Fruit fly (Drosophila melanogaster) whole organism, embryonic: ENCODE data around the gene vas.

Source experiments
- Ada2b ChIP-seq: fragments of 200-800 bp; sonication (Bioruptor generic); IDR thresholded peaks from 2 replicates; pipeline ENCODE4 v1.3.6; 2022; ENCODE audit warnings: missing biosample characterization, missing genetic modification characterization
- Awh ChIP-seq: fragments of 200-800 bp; sonication (Bioruptor generic); IDR thresholded peaks from 2 replicates; pipeline ENCODE4, ENCODE4 v1.3.6; 2022; ENCODE audit warnings: missing biosample characterization, missing genetic modification characterization
- CG10565 ChIP-seq: fragments of 200-800 bp; sonication (Bioruptor generic); optimal IDR thresholded peaks from 3 replicates; lab custom pipeline; 2016; ENCODE audit warnings: missing biosample characterization, mild to moderate bottlenecking, missing genetic modification characterization
- CG10654 ChIP-seq: fragments of 200-800 bp; sonication (Bioruptor generic); optimal IDR thresholded peaks from 2 replicates; lab custom pipeline; 2016; ENCODE audit warnings: missing biosample characterization, missing genetic modification characterization
- CG10979 ChIP-seq: fragments of 200-800 bp; sonication (Bioruptor generic); optimal IDR thresholded peaks from 2 replicates; lab custom pipeline; 2018; ENCODE audit warnings: missing biosample characterization, mild to moderate bottlenecking, missing genetic modification characterization, moderate library complexity
- CG12104 ChIP-seq: fragments of 200-800 bp; sonication (Bioruptor generic); optimal IDR thresholded peaks from 3 replicates; lab custom pipeline; 2016; ENCODE audit warnings: missing biosample characterization, missing genetic modification characterization
- CG15479 ChIP-seq: fragments of 200-800 bp; sonication (Bioruptor generic); optimal IDR thresholded peaks from 3 replicates; lab custom pipeline; 2019; ENCODE audit warnings: missing biosample characterization, mild to moderate bottlenecking, missing genetic modification characterization, moderate library complexity
- CG16863 ChIP-seq: fragments of 200-800 bp; sonication (Bioruptor generic); optimal IDR thresholded peaks from 3 replicates; lab custom pipeline; 2016; ENCODE audit warnings: missing biosample characterization, missing genetic modification characterization
- CG1832 ChIP-seq: fragments of 200-800 bp; sonication (Bioruptor generic); optimal IDR thresholded peaks from 2 replicates; lab custom pipeline; 2017; ENCODE audit warnings: missing biosample characterization, mild to moderate bottlenecking, missing genetic modification characterization, inconsistent platforms
- CG18476 ChIP-seq: fragments of 200-800 bp; sonication (Bioruptor generic); optimal IDR thresholded peaks from 2 replicates; lab custom pipeline; 2016; ENCODE audit warnings: missing biosample characterization, mild to moderate bottlenecking, missing genetic modification characterization
- CG2129 ChIP-seq: fragments of 200-800 bp; sonication (Bioruptor generic); IDR thresholded peaks from 2 replicates; pipeline ENCODE4 v1.3.6; 2022; ENCODE audit warnings: missing biosample characterization, missing genetic modification characterization; ENCODE audit not compliant: partially characterized antibody
- CG2712 ChIP-seq: fragments of 200-800 bp; optimal IDR thresholded peaks from 3 replicates; lab custom pipeline; 2019; ENCODE audit warnings: missing biosample characterization, mild to moderate bottlenecking, missing genetic modification characterization, moderate library complexity
- CG31224 ChIP-seq: fragments of 200-800 bp; sonication (Bioruptor generic); IDR thresholded peaks from 2 replicates; pipeline ENCODE4 v1.3.6; 2022; ENCODE audit warnings: missing biosample characterization, missing genetic modification characterization
- CG3163 ChIP-seq: fragments of 200-800 bp; sonication (Bioruptor generic); optimal IDR thresholded peaks from 3 replicates; lab custom pipeline; 2016; ENCODE audit warnings: missing biosample characterization, missing genetic modification characterization
- CG33213 ChIP-seq: fragments of 200-800 bp; sonication (Bioruptor generic); optimal IDR thresholded peaks from 3 replicates; lab custom pipeline; 2016; ENCODE audit warnings: missing biosample characterization, missing genetic modification characterization
- CG34422 ChIP-seq: fragments of 200-800 bp; sonication (Bioruptor generic); IDR thresholded peaks from 3 replicates; pipeline ENCODE4 v1.3.6; 2022; ENCODE audit warnings: missing biosample characterization, missing genetic modification characterization
- CG6689 ChIP-seq: fragments of 200-800 bp; sonication (Bioruptor generic); IDR thresholded peaks from 2 replicates; pipeline ENCODE4 v1.3.6; 2022; ENCODE audit warnings: missing biosample characterization, missing genetic modification characterization
- CG8478 ChIP-seq: fragments of >200 bp; optimal IDR thresholded peaks from 2 replicates; lab custom pipeline; 2018
- Camta ChIP-seq: fragments of 200-800 bp; sonication (Bioruptor generic); optimal IDR thresholded peaks from 2 replicates; lab custom pipeline; 2016; ENCODE audit warnings: missing biosample characterization, missing genetic modification characterization
- Chrac-16 ChIP-seq: fragments of 200-800 bp; sonication (Bioruptor generic); optimal IDR thresholded peaks from 3 replicates; lab custom pipeline; 2016; ENCODE audit warnings: missing biosample characterization, missing genetic modification characterization
- Dip3 ChIP-seq: fragments of 200-800 bp; sonication (Bioruptor generic); optimal IDR thresholded peaks from 3 replicates; lab custom pipeline; 2016; ENCODE audit warnings: missing biosample characterization, missing genetic modification characterization
- Fer3 ChIP-seq: fragments of 200-800 bp; sonication (Bioruptor generic); optimal IDR thresholded peaks from 2 replicates; lab custom pipeline; 2018; ENCODE audit warnings: missing biosample characterization, mild to moderate bottlenecking, missing genetic modification characterization, moderate library complexity
- Hr3 ChIP-seq: fragments of 200-800 bp; sonication (Bioruptor generic); optimal IDR thresholded peaks from 3 replicates; lab custom pipeline; 2016; ENCODE audit warnings: missing biosample characterization, missing genetic modification characterization
- Mes4 ChIP-seq: fragments of 200-800 bp; sonication (Bioruptor generic); optimal IDR thresholded peaks from 2 replicates; lab custom pipeline; 2016; ENCODE audit warnings: missing biosample characterization, missing genetic modification characterization
- NFAT ChIP-seq: fragments of 200-800 bp; sonication (Bioruptor generic); IDR thresholded peaks from 2 replicates; pipeline ENCODE4 v1.3.6; 2022; ENCODE audit warnings: missing biosample characterization, missing genetic modification characterization
- PHDP ChIP-seq: fragments of 200-800 bp; sonication (Bioruptor generic); optimal IDR thresholded peaks from 3 replicates; lab custom pipeline; 2018; ENCODE audit warnings: missing biosample characterization, mild to moderate bottlenecking, missing genetic modification characterization, moderate library complexity
- Pdp1 ChIP-seq, 2 experiments: fragments of 200-800 bp; sonication (Bioruptor generic); optimal IDR thresholded peaks; 3 replicates each; lab custom pipeline; 2016; ENCODE audit warnings: missing biosample characterization in 2 of 2, missing genetic modification characterization in 2 of 2, mild to moderate bottlenecking in 1 of 2, moderate library complexity in 1 of 2
- Ravus ChIP-seq: fragments of 200-800 bp; sonication (Bioruptor generic); IDR thresholded peaks from 2 replicates; pipeline ENCODE4 v1.3.6; 2022; ENCODE audit warnings: missing biosample characterization, missing genetic modification characterization
- Scr ChIP-seq: fragments of 200-800 bp; sonication (Bioruptor generic); IDR thresholded peaks from 2 replicates; pipeline ENCODE4 v1.3.6; 2022; ENCODE audit warnings: missing biosample characterization, missing genetic modification characterization; ENCODE audit not compliant: partially characterized antibody
- Sox100B ChIP-seq: fragments of 200-800 bp; sonication (Bioruptor generic); optimal IDR thresholded peaks from 3 replicates; lab custom pipeline; 2018; ENCODE audit warnings: missing biosample characterization, mild to moderate bottlenecking, missing genetic modification characterization
- Sry-β ChIP-seq: fragments of 200-800 bp; sonication (Bioruptor generic); optimal IDR thresholded peaks from 2 replicates; lab custom pipeline; 2018; ENCODE audit warnings: missing biosample characterization, mild to moderate bottlenecking, missing genetic modification characterization, moderate library complexity
- Sry-δ ChIP-seq: fragments of 200-800 bp; sonication (Bioruptor generic); optimal IDR thresholded peaks from 2 replicates; lab custom pipeline; 2016; ENCODE audit warnings: missing biosample characterization, missing genetic modification characterization
- Stat92E ChIP-seq, 3 experiments: fragments of >200 bp in 2 of 3; fragments of 200-800 bp in 1 of 3; sonication (Bioruptor generic) in 1 of 3; optimal IDR thresholded peaks; 2 replicates each; lab custom pipeline; 2017 to 2019; ENCODE audit warnings: missing biosample characterization in 3 of 3, missing genetic modification characterization in 3 of 3, mild to moderate bottlenecking in 1 of 3, moderate library complexity in 1 of 3
- Trl ChIP-seq, 3 experiments: fragments of >200 bp in 2 of 3; fragments of 200-800 bp in 1 of 3; sonication (Bioruptor generic) in 1 of 3; optimal IDR thresholded peaks; 2 replicates in 1 of 3; 3 replicates in 2 of 3; lab custom pipeline; 2016 to 2017; ENCODE audit warnings: missing biosample characterization in 1 of 3, missing genetic modification characterization in 1 of 3
- ato ChIP-seq: fragments of 200-800 bp; sonication (Bioruptor generic); IDR thresholded peaks from 2 replicates; pipeline ENCODE4 v1.3.6; 2022; ENCODE audit warnings: missing biosample characterization, missing genetic modification characterization; ENCODE audit not compliant: partially characterized antibody
- br ChIP-seq: fragments of >200 bp; optimal IDR thresholded peaks from 2 replicates; lab custom pipeline; 2017
- cg ChIP-seq: fragments of 200-800 bp; sonication (Bioruptor generic); optimal IDR thresholded peaks from 3 replicates; lab custom pipeline; 2019; ENCODE audit warnings: missing biosample characterization, mild to moderate bottlenecking, missing genetic modification characterization, moderate library complexity
- croc ChIP-seq: fragments of 200-800 bp; sonication (Bioruptor generic); conservative IDR thresholded peaks from 3 replicates; pipeline ENCODE4 v1.3.6; 2022; ENCODE audit warnings: missing biosample characterization, missing genetic modification characterization
- dm ChIP-seq: fragments of 200-800 bp; sonication (Bioruptor generic); optimal IDR thresholded peaks from 3 replicates; lab custom pipeline; 2016; ENCODE audit warnings: missing biosample characterization, missing genetic modification characterization
- gro ChIP-seq: fragments of 200-800 bp; sonication (Bioruptor generic); optimal IDR thresholded peaks from 2 replicates; lab custom pipeline; 2016; ENCODE audit warnings: missing biosample characterization, missing genetic modification characterization
- gt ChIP-seq: fragments of 200-800 bp; sonication (Bioruptor generic); IDR thresholded peaks from 2 replicates; pipeline ENCODE4 v1.3.6; 2022; ENCODE audit warnings: missing biosample characterization, missing genetic modification characterization
- lbe ChIP-seq: fragments of 200-800 bp; sonication (Bioruptor generic); optimal IDR thresholded peaks from 2 replicates; lab custom pipeline; 2016; ENCODE audit warnings: missing biosample characterization, mild to moderate bottlenecking, missing genetic modification characterization
- lilli ChIP-seq: fragments of 200-800 bp; sonication (Bioruptor generic); optimal IDR thresholded peaks from 3 replicates; lab custom pipeline; 2016; ENCODE audit warnings: missing biosample characterization, missing genetic modification characterization
- mld ChIP-seq: fragments of 200-800 bp; sonication (Bioruptor generic); IDR thresholded peaks from 3 replicates; pipeline ENCODE4 v1.3.6; 2022; ENCODE audit warnings: missing biosample characterization, missing genetic modification characterization; ENCODE audit not compliant: partially characterized antibody
- pum ChIP-seq: fragments of 200-800 bp; sonication (Bioruptor generic); optimal IDR thresholded peaks from 2 replicates; lab custom pipeline; 2016; ENCODE audit warnings: missing biosample characterization, missing genetic modification characterization
- shn ChIP-seq: fragments of 200-800 bp; sonication (Bioruptor generic); optimal IDR thresholded peaks from 3 replicates; lab custom pipeline; 2016; ENCODE audit warnings: missing biosample characterization, missing genetic modification characterization
- tap ChIP-seq: fragments of 200-800 bp; optimal IDR thresholded peaks from 3 replicates; lab custom pipeline; 2019; ENCODE audit warnings: missing biosample characterization, mild to moderate bottlenecking, missing genetic modification characterization, moderate library complexity
- twi ChIP-seq: fragments of 200-800 bp; optimal IDR thresholded peaks from 2 replicates; lab custom pipeline; 2019; ENCODE audit warnings: missing biosample characterization, mild to moderate bottlenecking, missing genetic modification characterization, moderate library complexity
- vnd ChIP-seq: fragments of 200-800 bp; sonication (Bioruptor generic); IDR thresholded peaks from 3 replicates; pipeline ENCODE4 v1.3.6; 2022; ENCODE audit warnings: missing biosample characterization, missing genetic modification characterization; ENCODE audit not compliant: partially characterized antibody
- wor ChIP-seq: fragments of 200-800 bp; sonication (Bioruptor generic); IDR thresholded peaks from 2 replicates; pipeline ENCODE4 v1.3.6; 2022; ENCODE audit warnings: missing biosample characterization, missing genetic modification characterization

vas gene

DNA sequence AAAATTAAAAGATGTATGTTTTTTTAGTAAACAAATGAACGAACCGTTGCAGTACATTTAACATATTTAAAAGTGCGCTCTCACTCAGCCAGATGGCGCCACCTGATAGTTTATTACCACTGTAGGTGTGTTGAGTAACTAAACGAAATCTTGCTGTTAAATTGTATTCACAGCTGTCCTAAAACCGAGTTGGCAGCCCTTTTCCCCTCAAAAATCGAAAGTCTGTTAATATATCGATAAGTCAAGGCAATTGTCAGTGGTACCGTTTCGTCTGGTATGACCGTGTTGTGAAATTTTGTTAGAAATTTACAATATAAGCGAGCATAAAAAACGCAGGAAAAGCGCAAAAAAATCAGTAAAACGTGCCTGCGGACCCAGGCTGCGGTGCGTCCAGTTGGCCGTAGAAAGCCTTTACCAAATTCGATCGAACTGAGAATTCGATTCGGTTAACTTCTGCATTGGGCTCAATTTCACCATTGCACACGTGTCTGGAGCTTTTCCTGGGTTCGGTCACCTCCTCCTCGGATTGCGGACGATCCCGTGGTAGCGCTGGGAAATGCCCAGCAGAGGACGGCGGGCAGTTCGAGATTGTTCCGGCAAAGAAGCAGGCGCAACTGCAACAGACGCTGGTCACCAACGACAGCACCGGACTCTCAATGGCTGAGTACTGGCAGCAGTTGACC is 51.9 kb downstream of the vas start, which contains the start of gene stc (continued):
- peak; percentile 60 for TF ChIP-seq Chrac-16 (GFP tag; lab: Kevin White, UChicago)
- no peak for TF ChIP-seq CG15479 (GFP tag; lab: Kevin White, UChicago)
- TF ChIP-seq Scr: peak; percentile 69
- TF ChIP-seq Ada2b (GFP tag; lab: Robert Waterston, UW): no peak
- TF ChIP-seq shn (GFP tag; lab: Kevin White, UChicago): peak; percentile 32
- TF ChIP-seq lbe (GFP tag; lab: Kevin White, UChicago): peak; percentile 47
- TF ChIP-seq Sry-β: no peak
- peak; percentile 56; the same call in 1 of the 3 replicates for TF ChIP-seq mld
- peak; percentile 36 for TF ChIP-seq PHDP (tag; lab: Kevin White, UChicago)
- peak; percentile 73 for TF ChIP-seq CG33213
- TF ChIP-seq twi (tag; lab: Kevin White, UChicago): no peak
- peak; percentile 36 for TF ChIP-seq Dip3
- TF ChIP-seq Trl (optimal IDR thresholded peaks at IDR 0.05; lab: Kevin White, UChicago): no peak
- TF ChIP-seq Trl (GFP tag; optimal IDR thresholded peaks at IDR 0.05; lab: Kevin White, UChicago): peak; percentile 57
- peak; percentile 37 for TF ChIP-seq Hr3 (GFP tag; lab: Kevin White, UChicago)
- peak; percentile 29 for TF ChIP-seq pum
- TF ChIP-seq CG31224 (GFP tag; lab: Robert Waterston, UW): no peak
- peak; percentile 88 for TF ChIP-seq CG10979 (tag; lab: Kevin White, UChicago)
- TF ChIP-seq Mes4 (GFP tag; lab: Kevin White, UChicago): peak; percentile 12
- TF ChIP-seq CG2712 (tag; lab: Kevin White, UChicago): no peak
- TF ChIP-seq Awh (GFP tag; lab: Robert Waterston, UW): no peak
- peak; percentile 37 for TF ChIP-seq CG16863 (GFP tag; lab: Kevin White, UChicago)
- no peak for TF ChIP-seq CG1832 (GFP tag; lab: Kevin White, UChicago)
- TF ChIP-seq lilli (GFP tag; lab: Kevin White, UChicago): peak; percentile 68
- TF ChIP-seq gt (GFP tag; lab: Robert Waterston, UW): no peak
- TF ChIP-seq CG10654 (GFP tag; lab: Kevin White, UChicago): no peak
- no peak for TF ChIP-seq croc (GFP tag; lab: Robert Waterston, UW)
- peak; percentile 40 to 80 for TF ChIP-seq Pdp1 (GFP tag; optimal IDR thresholded peaks at IDR 0.05; lab: Kevin White, UChicago)
- TF ChIP-seq Sry-δ: peak; percentile 80
- no peak for TF ChIP-seq Ravus (GFP tag; lab: Robert Waterston, UW)
- no peak for TF ChIP-seq wor (GFP tag; lab: Robert Waterston, UW)
- TF ChIP-seq dm (GFP tag; lab: Kevin White, UChicago): peak; percentile 78
- TF ChIP-seq NFAT (GFP tag; lab: Robert Waterston, UW): peak; percentile 58; the same call in 1 of the 2 replicates
- TF ChIP-seq Fer3: no peak
- no peak for TF ChIP-seq CG6689 (GFP tag; lab: Robert Waterston, UW)
- TF ChIP-seq tap (tag; lab: Kevin White, UChicago): no peak
- peak; percentile 9 for TF ChIP-seq gro (GFP tag; lab: Kevin White, UChicago)
- TF ChIP-seq Stat92E (GFP tag; optimal IDR thresholded peaks at IDR 0.05; lab: Kevin White, UChicago): peak in 1 of 3 experiments; percentile 37
- TF ChIP-seq vnd (GFP tag; lab: Robert Waterston, UW): peak; percentile 28; the same call in 1 of the 3 replicates
- peak; percentile 7 for TF ChIP-seq CG12104 (GFP tag; lab: Kevin White, UChicago)
- TF ChIP-seq CG18476: no peak
- TF ChIP-seq Camta: peak; percentile 40
- TF ChIP-seq CG10565 (GFP tag; lab: Kevin White, UChicago): no peak
- TF ChIP-seq CG34422 (GFP tag; lab: Robert Waterston, UW): no peak
- TF ChIP-seq CG2129 (GFP tag; lab: Robert Waterston, UW): peak; percentile 33; the same call in 1 of the 2 replicates
- TF ChIP-seq CG3163: peak; percentile 45
- peak; percentile 57; the same call in 1 of the 2 replicates for TF ChIP-seq ato (GFP tag; lab: Robert Waterston, UW)
- no peak for TF ChIP-seq br
- no peak for TF ChIP-seq Sox100B (GFP tag; lab: Kevin White, UChicago)
- no peak for TF ChIP-seq CG8478 (lab: Kevin White, UChicago)
- TF ChIP-seq cg (GFP tag; lab: Kevin White, UChicago): no peak
